Fruit fly (Drosophila melanogaster): Measurements from ENCODE around the gene bnk.
A peak's percentile ranks its signal among the peaks of the same experiment; 100 is the strongest.

bnk gene

dm6 chr3R:31222125-31222889, 29.1 kb downstream of the bnk start (continued):
- TF ChIP-seq cato (GFP tag; optimal IDR thresholded peaks at IDR 0.05; ENCODE audit: borderline replicate concordance) (peak; percentile 53), Xrp1 (GFP tag; IDR thresholded peaks at IDR 0.05) (no peak), Ravus (GFP tag; IDR thresholded peaks at IDR 0.05) (no peak), HmgD (GFP tag; optimal IDR thresholded peaks at IDR 0.05) (peak; percentile 79), CG14965 (GFP tag; optimal IDR thresholded peaks at IDR 0.05; ENCODE audit: borderline replicate concordance) (no peak), da (GFP tag; optimal IDR thresholded peaks at IDR 0.05) (peak; percentile 41), ro (GFP tag; IDR thresholded peaks at IDR 0.05) (no peak), Asciz (GFP tag; optimal IDR thresholded peaks at IDR 0.05) (peak; percentile 74), sens-2 (GFP tag; IDR thresholded peaks at IDR 0.05) (no peak), CG17186 (GFP tag; optimal IDR thresholded peaks at IDR 0.05) (peak; percentile 15), emc (GFP tag; optimal IDR thresholded peaks at IDR 0.05) (peak; percentile 77), CG6854 (GFP tag; optimal IDR thresholded peaks at IDR 0.05) (peak; percentile 48), ac (GFP tag; optimal IDR thresholded peaks at IDR 0.05) (peak; percentile 77), Hand (GFP tag; optimal IDR thresholded peaks at IDR 0.05) (peak; percentile 84), Dad (GFP tag; optimal IDR thresholded peaks at IDR 0.05) (peak; percentile 72), nerfin-1 (tag; optimal IDR thresholded peaks at IDR 0.05) (peak; percentile 67), CG42726 (GFP tag; IDR thresholded peaks at IDR 0.05; ENCODE audit: partially characterized antibody) (no peak), CG33557 (GFP tag; optimal IDR thresholded peaks at IDR 0.05) (peak; percentile 76), CG15011 (GFP tag; optimal IDR thresholded peaks at IDR 0.05) (peak; percentile 81), Hr51 (GFP tag; optimal IDR thresholded peaks at IDR 0.05) (peak; percentile 80 to 85), pros (GFP tag; optimal IDR thresholded peaks at IDR 0.05) (peak; percentile 63), Gsc (GFP tag; IDR thresholded peaks at IDR 0.05) (no peak), CG10462 (GFP tag; optimal IDR thresholded peaks at IDR 0.05) (peak; percentile 58), bowl (GFP tag; IDR thresholded peaks at IDR 0.05) (no peak), CG30020 (tag; optimal IDR thresholded peaks at IDR 0.05) (peak; percentile 62), CG2199 (GFP tag; IDR thresholded peaks at IDR 0.05) (no peak), klu (GFP tag; IDR thresholded peaks at IDR 0.05) (no peak), Doc2 (GFP tag; IDR thresholded peaks at IDR 0.05) (no peak), CG5245 (GFP tag; optimal IDR thresholded peaks at IDR 0.05) (peak; percentile 55), CG18476 (GFP tag; optimal IDR thresholded peaks at IDR 0.05) (peak; percentile 76), psq (GFP tag; optimal IDR thresholded peaks at IDR 0.05) (no peak), CG8281 (tag; optimal IDR thresholded peaks at IDR 0.05) (peak; percentile 59), CG33213 (GFP tag; optimal IDR thresholded peaks at IDR 0.05) (peak; percentile 77), CG15269 (tag; optimal IDR thresholded peaks at IDR 0.05) (peak; percentile 87), Xbp1 (GFP tag; optimal IDR thresholded peaks at IDR 0.05) (peak; percentile 85), CG10366 (GFP tag; IDR thresholded peaks at IDR 0.05) (no peak), ash1 (GFP tag; optimal IDR thresholded peaks at IDR 0.05) (peak; percentile 14), Eip74EF (GFP tag; optimal IDR thresholded peaks at IDR 0.05) (peak in 1 of 2 experiments; percentile 66), CG8388 (GFP tag; optimal IDR thresholded peaks at IDR 0.05) (peak; percentile 82), Rfx (GFP tag; IDR thresholded peaks at IDR 0.05) (no peak), CG11093 (GFP tag; IDR thresholded peaks at IDR 0.05) (peak; percentile 66; the same call in 2 of the 3 replicates), tin (GFP tag; optimal IDR thresholded peaks at IDR 0.05) (peak; percentile 73), CG4360 (GFP tag; IDR thresholded peaks at IDR 0.05) (no peak), bsh (GFP tag; optimal IDR thresholded peaks at IDR 0.05) (peak; percentile 32 to 81), Ets97D (GFP tag; optimal IDR thresholded peaks at IDR 0.05) (peak; percentile 38), sima (GFP tag; optimal IDR thresholded peaks at IDR 0.05) (peak; percentile 46), CG17912 (GFP tag; optimal IDR thresholded peaks at IDR 0.05) (peak; percentile 60), CG2129 (GFP tag; IDR thresholded peaks at IDR 0.05; ENCODE audit: partially characterized antibody) (no peak), Bgb (GFP tag; IDR thresholded peaks at IDR 0.05; ENCODE audit: partially characterized antibody) (no peak)
